Worm (Caenorhabditis elegans) whole organism, young adult: ENCODE results near the gene ndub-8.

ENCODE experiments used
- B0019.2 ChIP-seq: fragments of 200-800 bp; sonication (Bioruptor generic); conservative IDR thresholded peaks from 2 replicates; pipeline ENCODE4 v1.3.6; 2022; ENCODE audit warnings: missing genetic modification reagents, missing genetic modification characterization, missing compliant biosample characterization
- B0336.3 ChIP-seq: fragments of 200-800 bp; sonication (Bioruptor generic); IDR thresholded peaks from 2 replicates; pipeline ENCODE4 v1.3.6; 2022; ENCODE audit warnings: missing genetic modification characterization, missing compliant biosample characterization
- D2030.7 ChIP-seq: fragments of 200-800 bp; sonication (Bioruptor generic); IDR thresholded peaks from 2 replicates; pipeline ENCODE4 v1.3.6; 2022; ENCODE audit warnings: missing genetic modification reagents, missing genetic modification characterization, missing compliant biosample characterization
- F10E7.11 ChIP-seq: sonication (generic microtip); optimal IDR thresholded peaks from 2 replicates; lab custom pipeline; 2017; ENCODE audit warnings: mild to moderate bottlenecking, missing genetic modification characterization, moderate library complexity, missing compliant biosample characterization
- F23B12.7 ChIP-seq: sonication (generic microtip); optimal IDR thresholded peaks from 2 replicates; lab custom pipeline; 2017; ENCODE audit warnings: missing genetic modification characterization, mild to moderate bottlenecking, missing compliant biosample characterization, antibody characterized with exemption, moderate library complexity; ENCODE audit not compliant: insufficient read depth
- F33H1.4 ChIP-seq: fragments of 200-800 bp; sonication (Bioruptor generic); IDR thresholded peaks from 2 replicates; pipeline ENCODE4 v1.3.6; 2022; ENCODE audit warnings: missing genetic modification reagents, missing genetic modification characterization, missing compliant biosample characterization
- K12H6.12 ChIP-seq: fragments of 200-800 bp; sonication (Bioruptor generic); optimal IDR thresholded peaks from 2 replicates; lab custom pipeline; 2018; ENCODE audit warnings: mild to moderate bottlenecking, missing genetic modification characterization, missing compliant biosample characterization
- T07F8.4 ChIP-seq: sonication (generic microtip); optimal IDR thresholded peaks from 2 replicates; lab custom pipeline; 2016; ENCODE audit warnings: mild to moderate bottlenecking, missing genetic modification characterization, moderate library complexity, missing compliant biosample characterization
- Y53F4B.3 ChIP-seq: fragments of 200-800 bp; sonication (Bioruptor generic); IDR thresholded peaks from 2 replicates; pipeline ENCODE4 v1.3.6; 2022; ENCODE audit warnings: missing genetic modification reagents, missing genetic modification characterization, missing compliant biosample characterization
- Y53G8AR.9 ChIP-seq: fragments of 200-800 bp; sonication (Bioruptor generic); conservative IDR thresholded peaks from 2 replicates; pipeline ENCODE4 v1.3.6; 2022; ENCODE audit warnings: missing genetic modification reagents, missing genetic modification characterization, missing compliant biosample characterization
- Y56A3A.18 ChIP-seq: fragments of 200-800 bp; sonication (Bioruptor generic); IDR thresholded peaks from 2 replicates; pipeline ENCODE4 v1.3.6; 2022; ENCODE audit warnings: missing genetic modification reagents, missing genetic modification characterization, missing compliant biosample characterization
- Y67H2A.10 ChIP-seq: fragments of 200-800 bp; sonication (Bioruptor generic); conservative IDR thresholded peaks from 2 replicates; pipeline ENCODE4 v1.3.6; 2022; ENCODE audit warnings: missing genetic modification reagents, missing genetic modification characterization, missing compliant biosample characterization
- Y79H2A.3 ChIP-seq: fragments of 200-800 bp; sonication (Bioruptor generic); conservative IDR thresholded peaks from 2 replicates; pipeline ENCODE4 v1.3.6; 2022; ENCODE audit warnings: missing genetic modification reagents, missing genetic modification characterization, missing compliant biosample characterization
- aptf-2 ChIP-seq: fragments of 200-800 bp; sonication (Bioruptor generic); conservative IDR thresholded peaks from 2 replicates; pipeline ENCODE4 v1.3.6; 2022; ENCODE audit warnings: missing genetic modification reagents, missing genetic modification characterization, missing compliant biosample characterization
- aptf-3 ChIP-seq: fragments of 200-800 bp; sonication (Bioruptor generic); IDR thresholded peaks from 2 replicates; pipeline ENCODE4 v1.3.6; 2022; ENCODE audit warnings: missing genetic modification characterization, missing compliant biosample characterization
- atf-7 ChIP-seq: sonication (generic microtip); optimal IDR thresholded peaks from 2 replicates; lab custom pipeline; 2017; ENCODE audit warnings: mild to moderate bottlenecking, missing genetic modification characterization, missing compliant biosample characterization
- attf-6 ChIP-seq: fragments of 200-800 bp; sonication (Bioruptor generic); IDR thresholded peaks from 2 replicates; pipeline ENCODE4 v1.3.6; 2022; ENCODE audit warnings: missing genetic modification reagents, missing genetic modification characterization, missing compliant biosample characterization
- ceh-100 ChIP-seq: fragments of 200-800 bp; sonication (Bioruptor generic); IDR thresholded peaks from 2 replicates; pipeline ENCODE4 v1.3.6; 2022; ENCODE audit warnings: missing genetic modification reagents, missing genetic modification characterization, missing compliant biosample characterization
- ceh-27 ChIP-seq: fragments of 200-800 bp; sonication (Bioruptor generic); optimal IDR thresholded peaks from 2 replicates; lab custom pipeline; 2018; ENCODE audit warnings: mild to moderate bottlenecking, missing genetic modification characterization, moderate library complexity, missing compliant biosample characterization
- ceh-79 ChIP-seq: sonication (generic microtip); optimal IDR thresholded peaks from 2 replicates; lab custom pipeline; 2017; ENCODE audit warnings: mild to moderate bottlenecking, missing genetic modification characterization, missing compliant biosample characterization
- ceh-91 ChIP-seq: fragments of 200-800 bp; sonication (Bioruptor generic); IDR thresholded peaks from 2 replicates; pipeline ENCODE4 v1.3.6; 2022; ENCODE audit warnings: missing genetic modification reagents, missing genetic modification characterization, missing compliant biosample characterization
- chd-7 ChIP-seq: sonication (generic microtip); optimal IDR thresholded peaks from 2 replicates; lab custom pipeline; 2016; ENCODE audit warnings: mild to moderate bottlenecking, missing genetic modification characterization, moderate library complexity, missing compliant biosample characterization
- die-1 ChIP-seq: sonication (generic microtip); optimal IDR thresholded peaks from 2 replicates; lab custom pipeline; 2016; ENCODE audit warnings: missing genotype, mild to moderate bottlenecking, missing genetic modification characterization, missing compliant biosample characterization
- egrh-3 ChIP-seq: fragments of 200-800 bp; sonication (Bioruptor generic); IDR thresholded peaks from 2 replicates; pipeline ENCODE4 v1.3.6; 2022; ENCODE audit warnings: missing genetic modification reagents, missing genetic modification characterization, missing compliant biosample characterization
- fkh-3 ChIP-seq: sonication (generic microtip); optimal IDR thresholded peaks from 2 replicates; lab custom pipeline; 2016; ENCODE audit warnings: mild to moderate bottlenecking, missing genetic modification characterization, missing compliant biosample characterization
- gei-17 ChIP-seq: fragments of 200-800 bp; sonication (Bioruptor generic); optimal IDR thresholded peaks from 2 replicates; lab custom pipeline; 2018; ENCODE audit warnings: mild to moderate bottlenecking, missing genetic modification characterization, missing compliant biosample characterization
- hlh-26 ChIP-seq: fragments of 200-800 bp; sonication (Bioruptor generic); conservative IDR thresholded peaks from 2 replicates; pipeline ENCODE4 v1.3.6; 2022; ENCODE audit warnings: missing genetic modification reagents, missing genetic modification characterization, missing compliant biosample characterization
- hmg-20 ChIP-seq: fragments of 200-800 bp; sonication (Bioruptor generic); IDR thresholded peaks from 2 replicates; pipeline ENCODE4 v1.3.6; 2022; ENCODE audit warnings: missing genetic modification reagents, missing genetic modification characterization, missing compliant biosample characterization
- hrde-1 ChIP-seq: sonication (generic microtip); optimal IDR thresholded peaks from 2 replicates; lab custom pipeline; 2016; ENCODE audit warnings: missing genetic modification characterization, mild to moderate bottlenecking, missing compliant biosample characterization, moderate library complexity, missing genotype, missing genetic modification reagents, borderline replicate concordance
- lin-26 ChIP-seq: fragments of 200-800 bp; sonication (Bioruptor generic); IDR thresholded peaks from 2 replicates; pipeline ENCODE4 v1.3.6; 2022; ENCODE audit warnings: missing genetic modification reagents, missing genetic modification characterization, missing compliant biosample characterization
- lin-40 ChIP-seq: sonication (generic microtip); optimal IDR thresholded peaks from 2 replicates; lab custom pipeline; 2016; ENCODE audit warnings: missing genetic modification characterization, mild to moderate bottlenecking, missing compliant biosample characterization, missing genotype, missing genetic modification reagents
- lir-1 ChIP-seq: fragments of 200-800 bp; sonication (Bioruptor generic); conservative IDR thresholded peaks from 2 replicates; pipeline ENCODE4 v1.3.6; 2022; ENCODE audit warnings: missing genetic modification reagents, missing genetic modification characterization, missing compliant biosample characterization
- madf-8 ChIP-seq: fragments of 200-800 bp; sonication (Bioruptor generic); conservative IDR thresholded peaks from 2 replicates; pipeline ENCODE4 v1.3.6; 2022; ENCODE audit warnings: missing genetic modification reagents, missing genetic modification characterization, missing compliant biosample characterization
- mcd-1 ChIP-seq: fragments of 200-800 bp; sonication (Bioruptor generic); IDR thresholded peaks from 2 replicates; pipeline ENCODE4 v1.3.6; 2022; ENCODE audit warnings: missing genetic modification reagents, missing genetic modification characterization, missing compliant biosample characterization
- mxl-1 ChIP-seq: sonication (generic microtip); optimal IDR thresholded peaks from 2 replicates; lab custom pipeline; 2016; ENCODE audit warnings: missing genetic modification characterization, missing compliant biosample characterization
- pha-4 ChIP-seq: fragments of 150-350 bp; sonication (generic microtip); optimal IDR thresholded peaks from 2 replicates; lab custom pipeline; 2014; ENCODE audit warnings: missing biosample characterization, missing genetic modification reagents, missing genetic modification characterization
- snpc-1.1 ChIP-seq: sonication (generic microtip); optimal IDR thresholded peaks from 2 replicates; lab custom pipeline; 2017; ENCODE audit warnings: missing genetic modification characterization, mild to moderate bottlenecking, missing compliant biosample characterization, antibody characterized with exemption, moderate library complexity, missing genotype, missing genetic modification reagents; ENCODE audit not compliant: insufficient read depth
- snpc-3.4 ChIP-seq: sonication (generic microtip); optimal IDR thresholded peaks from 2 replicates; lab custom pipeline; 2017; ENCODE audit warnings: missing genetic modification characterization, mild to moderate bottlenecking, missing compliant biosample characterization, antibody characterized with exemption, moderate library complexity, missing genotype, missing genetic modification reagents
- snpc-4 ChIP-seq, 5 experiments: fragments of 150-350 bp in 1 of 5; sonication (generic microtip) in 4 of 5; optimal IDR thresholded peaks; 2 replicates each; lab custom pipeline; 2014 to 2018; ENCODE audit warnings: missing genetic modification characterization in 5 of 5, missing biosample characterization in 3 of 5, antibody characterized with exemption in 2 of 5, mild to moderate bottlenecking in 2 of 5, missing compliant biosample characterization in 2 of 5, missing genotype in 2 of 5, moderate library complexity in 2 of 5, missing genetic modification reagents in 1 of 5
- tbp1 ChIP-seq: fragments of 200-800 bp; sonication (Bioruptor generic); optimal IDR thresholded peaks from 2 replicates; lab custom pipeline; 2018; ENCODE audit warnings: mild to moderate bottlenecking, missing genetic modification characterization, missing compliant biosample characterization
- tlf-1 ChIP-seq: fragments of 200-800 bp; sonication (Bioruptor generic); optimal IDR thresholded peaks from 2 replicates; lab custom pipeline; 2018; ENCODE audit warnings: mild to moderate bottlenecking, missing genetic modification characterization, missing compliant biosample characterization
- xnd-1 ChIP-seq: sonication (generic microtip); optimal IDR thresholded peaks from 2 replicates; lab custom pipeline; 2016; ENCODE audit warnings: missing genotype, missing genetic modification reagents, missing genetic modification characterization, missing compliant biosample characterization
- zfh-2 ChIP-seq: fragments of 200-800 bp; sonication (Bioruptor generic); conservative IDR thresholded peaks from 2 replicates; pipeline ENCODE4 v1.3.6; 2022; ENCODE audit warnings: missing genetic modification reagents, missing genetic modification characterization, missing compliant biosample characterization
- ztf-18 ChIP-seq: sonication (generic microtip); optimal IDR thresholded peaks from 2 replicates; lab custom pipeline; 2016; ENCODE audit warnings: missing genotype, mild to moderate bottlenecking, missing genetic modification characterization, missing compliant biosample characterization
- ztf-26 ChIP-seq: sonication (generic microtip); optimal IDR thresholded peaks from 2 replicates; lab custom pipeline; 2017; ENCODE audit warnings: missing genetic modification characterization, missing compliant biosample characterization
- ztf-28 ChIP-seq: fragments of 200-800 bp; sonication (Bioruptor generic); IDR thresholded peaks from 2 replicates; pipeline ENCODE4 v1.3.6; 2022; ENCODE audit warnings: missing genetic modification reagents, missing genetic modification characterization, missing compliant biosample characterization

ndub-8 gene

ce11 chrII:13872191-13872889, at the start of gene ndub-8, which contains the start of gene cup-14:
TSS of gene ndub-8 (plus strand) at chrII:13872869.
TSS of gene cup-14 (minus strand) at chrII:13872241.
- TF ChIP-seq Y67H2A.10 (GFP tag; lab: Robert Waterston, UW): peak; percentile 68
- TF ChIP-seq snpc-3.4 (tag; lab: Kevin White, UChicago): peak; percentile 89
- TF ChIP-seq snpc-1.1: peak; percentile 78
- TF ChIP-seq xnd-1 (tag; lab: Kevin White, UChicago): peak; percentile 84
- TF ChIP-seq ceh-100 (GFP tag; lab: Robert Waterston, UW): peak; percentile 45
- peak; percentile 41 for TF ChIP-seq ztf-26 (tag; lab: Kevin White, UChicago)
- peak; percentile 20; the same call in 1 of the 2 replicates for TF ChIP-seq Y56A3A.18 (GFP tag; lab: Robert Waterston, UW)
- TF ChIP-seq B0336.3 (GFP tag; lab: Robert Waterston, UW): peak; percentile 71
- TF ChIP-seq hmg-20: peak; percentile 35; the same call in 1 of the 2 replicates
- TF ChIP-seq ztf-18: peak; percentile 19
- peak; percentile 99 for TF ChIP-seq F33H1.4
- 0 out of 2 replicates have a peak, but pooled peaks have one; percentile 23 for TF ChIP-seq aptf-2 (GFP tag; lab: Robert Waterston, UW)
- peak; percentile 67 for TF ChIP-seq tbp1
- TF ChIP-seq aptf-3 (GFP tag; lab: Robert Waterston, UW): no peak
- no peak for TF ChIP-seq mxl-1
- TF ChIP-seq T07F8.4 (tag; lab: Kevin White, UChicago): no peak
- TF ChIP-seq mcd-1: peak; percentile 82
- no peak for TF ChIP-seq chd-7 (tag; lab: Kevin White, UChicago)
- TF ChIP-seq Y79H2A.3 (GFP tag; lab: Robert Waterston, UW): 0 out of 2 replicates have a peak, but pooled peaks have one; percentile 24
- peak; percentile 51 for TF ChIP-seq lir-1
- peak; percentile 35 for TF ChIP-seq F23B12.7 (tag; lab: Kevin White, UChicago)
- TF ChIP-seq F10E7.11 (tag; lab: Kevin White, UChicago): no peak
- TF ChIP-seq B0019.2 (GFP tag; lab: Robert Waterston, UW): peak; percentile 71; the same call in 1 of the 2 replicates
- TF ChIP-seq hrde-1 (tag; lab: Kevin White, UChicago): no peak
- TF ChIP-seq D2030.7: peak; percentile 93
- TF ChIP-seq attf-6 (GFP tag; lab: Robert Waterston, UW): peak; percentile 82
- TF ChIP-seq madf-8 (GFP tag; lab: Robert Waterston, UW): peak; percentile 80
- TF ChIP-seq egrh-3: 0 out of 2 replicates have a peak, but pooled peaks have one; percentile 6
- peak; percentile 27 for TF ChIP-seq K12H6.12 (tag; lab: Kevin White, UChicago)
- TF ChIP-seq atf-7: peak; percentile 25
- TF ChIP-seq hlh-26: no peak
- TF ChIP-seq ceh-91 (GFP tag; lab: Robert Waterston, UW): peak; percentile 84
- TF ChIP-seq gei-17 (GFP tag; lab: Kevin White, UChicago): peak; percentile 9
- TF ChIP-seq pha-4: peak; percentile 75
- peak; percentile 76 for TF ChIP-seq ztf-28 (GFP tag; lab: Robert Waterston, UW)
- no peak for TF ChIP-seq die-1 (tag; lab: Kevin White, UChicago)
- TF ChIP-seq zfh-2 (GFP tag; lab: Robert Waterston, UW): no peak
- TF ChIP-seq lin-26: no peak
- TF ChIP-seq ceh-27: peak; percentile 26
- peak; percentile 83 for TF ChIP-seq tlf-1 (GFP tag; lab: Kevin White, UChicago)
- no peak for TF ChIP-seq fkh-3 (tag; lab: Kevin White, UChicago)
- TF ChIP-seq Y53F4B.3 (GFP tag; lab: Robert Waterston, UW): no peak
- peak; percentile 63 for TF ChIP-seq snpc-4 (GFP tag; optimal IDR thresholded peaks at IDR 0.05; lab: Kevin White, UChicago)
- TF ChIP-seq snpc-4 (tag; optimal IDR thresholded peaks at IDR 0.05; lab: Kevin White, UChicago): peak; percentile 39 to 84 (median 78)
- TF ChIP-seq Y53G8AR.9 (GFP tag; lab: Robert Waterston, UW): peak; percentile 93
- TF ChIP-seq ceh-79 (tag; lab: Kevin White, UChicago): no peak
- peak; percentile 77 for TF ChIP-seq lin-40 (tag; lab: Kevin White, UChicago)
